Worm (Caenorhabditis elegans) whole organism, L4/young adult: Measurements from ENCODE around the gene M04D8.5.

Experiments used
- W03F9.2 ChIP-seq: fragments of 150-350 bp; optimal IDR thresholded peaks from 2 replicates; lab custom pipeline; 2014; ENCODE audit warnings: missing biosample characterization, missing genetic modification characterization
- dao-5 ChIP-seq: sonication (generic microtip); optimal IDR thresholded peaks from 2 replicates; lab custom pipeline; 2016; ENCODE audit warnings: missing genotype, missing genetic modification characterization, moderate library complexity, missing compliant biosample characterization
- him-1 ChIP-seq: sonication (generic microtip); optimal IDR thresholded peaks from 2 replicates; lab custom pipeline; 2016; ENCODE audit warnings: missing genotype, missing genetic modification reagents, missing genetic modification characterization, missing compliant biosample characterization

DNA sequence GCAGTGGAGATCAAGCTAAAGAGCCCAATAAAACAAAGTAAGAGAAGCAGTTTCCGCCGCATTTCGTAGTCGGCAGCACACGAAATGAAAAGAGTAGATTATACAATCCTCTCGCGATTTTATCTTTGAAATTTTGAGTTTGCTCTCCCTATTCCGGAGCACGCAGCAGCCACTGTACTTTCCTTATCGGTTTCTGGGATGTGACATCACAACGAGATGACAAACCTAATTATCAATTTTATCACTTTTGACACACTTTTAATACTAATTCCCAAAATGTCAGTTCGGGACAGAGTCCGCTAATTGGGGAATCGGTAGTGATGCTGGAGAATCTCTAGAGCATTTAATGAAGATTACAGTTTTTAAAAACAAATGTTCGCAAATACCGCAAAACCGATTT lies 16.6 kb upstream of the M04D8.5 start, which contains the start of gene T16G12.1:
- TF ChIP-seq him-1 (tag; lab: Kevin White, UChicago) (no peak), dao-5 (tag; lab: Kevin White, UChicago) (no peak), W03F9.2 (tag; lab: Kevin White, UChicago) (no peak)
